Worm (Caenorhabditis elegans) whole organism, L1 larva: ENCODE measurements around the gene fkb-3.

ENCODE experiments used
- C04F5.9 ChIP-seq: sonication (generic microtip); optimal IDR thresholded peaks from 2 replicates; lab custom pipeline; 2016; ENCODE audit warnings: missing genetic modification characterization, missing compliant biosample characterization
- C16A3.4 ChIP-seq: fragments of 150-350 bp; optimal IDR thresholded peaks from 2 replicates; lab custom pipeline; 2014; ENCODE audit warnings: missing biosample characterization, missing genetic modification characterization
- C34B4.2 ChIP-seq: sonication (generic microtip); optimal IDR thresholded peaks from 2 replicates; lab custom pipeline; 2017; ENCODE audit warnings: mild to moderate bottlenecking, missing genetic modification characterization, missing compliant biosample characterization
- F16B12.6 ChIP-seq: fragments of 150-350 bp; optimal IDR thresholded peaks from 2 replicates; lab custom pipeline; 2014; ENCODE audit warnings: missing biosample characterization, missing genetic modification characterization
- aly-2 ChIP-seq: fragments of 150-350 bp; optimal IDR thresholded peaks from 2 replicates; lab custom pipeline; 2014; ENCODE audit warnings: missing biosample characterization, missing genetic modification characterization
- ama-1 ChIP-seq: fragments of 150-350 bp; optimal IDR thresholded peaks from 2 replicates; lab custom pipeline; 2014
- ceh-82 ChIP-seq, 3 experiments: fragments of 150-350 bp in 1 of 3; sonication (generic microtip) in 2 of 3; optimal IDR thresholded peaks; 2 replicates each; lab custom pipeline; 2014 to 2017; ENCODE audit warnings: missing biosample characterization in 3 of 3, missing genetic modification characterization in 3 of 3
- dpl-1 ChIP-seq, 3 experiments: fragments of 150-350 bp in 2 of 3; sonication (generic microtip) in 1 of 3; optimal IDR thresholded peaks; 2 replicates each; lab custom pipeline; 2014 to 2017; ENCODE audit warnings: missing biosample characterization in 3 of 3, missing genetic modification characterization in 3 of 3, missing genetic modification reagents in 3 of 3
- efl-1 ChIP-seq, 4 experiments: fragments of 150-350 bp; optimal IDR thresholded peaks in 3 of 4; peaks in 1 of 4; 1 replicate in 1 of 4; 2 replicates in 3 of 4; lab custom pipeline; 2014; ENCODE audit warnings: missing biosample characterization in 2 of 4, missing genetic modification characterization in 2 of 4, missing genetic modification reagents in 2 of 4
- egl-13 ChIP-seq: sonication (generic microtip); optimal IDR thresholded peaks from 2 replicates; lab custom pipeline; 2016; ENCODE audit warnings: missing genotype, missing genetic modification reagents, missing genetic modification characterization, missing compliant biosample characterization
- elt-2 ChIP-seq: sonication (generic microtip); optimal IDR thresholded peaks from 2 replicates; lab custom pipeline; 2016; ENCODE audit warnings: missing genetic modification characterization, mild to moderate bottlenecking, inconsistent platforms, missing compliant biosample characterization, missing genetic modification reagents
- ets-5 ChIP-seq: fragments of 200-800 bp; sonication (Bioruptor generic); IDR thresholded peaks from 2 replicates; pipeline ENCODE4 v1.3.6; 2022; ENCODE audit warnings: missing genetic modification characterization, missing compliant biosample characterization
- fkh-10 ChIP-seq: sonication (generic microtip); optimal IDR thresholded peaks from 2 replicates; lab custom pipeline; 2017; ENCODE audit warnings: missing biosample characterization, missing genetic modification reagents, missing genetic modification characterization
- fkh-4 ChIP-seq: sonication (generic microtip); optimal IDR thresholded peaks from 2 replicates; lab custom pipeline; 2016; ENCODE audit warnings: missing compliant biosample characterization, missing genetic modification characterization, borderline replicate concordance
- fos-1 ChIP-seq: fragments of 150-350 bp; optimal IDR thresholded peaks from 2 replicates; lab custom pipeline; 2014; ENCODE audit warnings: missing biosample characterization, missing genetic modification characterization
- hlh-4 ChIP-seq: sonication (generic microtip); optimal IDR thresholded peaks from 2 replicates; lab custom pipeline; 2016; ENCODE audit warnings: mild to moderate bottlenecking, missing genetic modification characterization, missing compliant biosample characterization
- isw-1 ChIP-seq: fragments of 200-800 bp; sonication (Bioruptor generic); IDR thresholded peaks from 2 replicates; pipeline ENCODE4 v1.3.6; 2022; ENCODE audit warnings: missing genetic modification characterization, missing compliant biosample characterization
- jun-1 ChIP-seq: fragments of 150-350 bp; optimal IDR thresholded peaks from 2 replicates; lab custom pipeline; 2014; ENCODE audit warnings: missing biosample characterization, missing genetic modification reagents, missing genetic modification characterization
- lin-14 ChIP-seq: fragments of 200-800 bp; sonication (Bioruptor generic); optimal IDR thresholded peaks from 2 replicates; lab custom pipeline; 2018; ENCODE audit warnings: mild to moderate bottlenecking, missing genetic modification characterization, moderate library complexity, missing compliant biosample characterization
- lin-15B ChIP-seq: fragments of 150-350 bp; sonication (generic microtip); optimal IDR thresholded peaks from 3 replicates; lab custom pipeline; 2014; ENCODE audit warnings: missing biosample characterization, missing genetic modification characterization
- lin-35 ChIP-seq, 2 experiments: fragments of 150-350 bp; optimal IDR thresholded peaks; 2 replicates each; lab custom pipeline; 2014; ENCODE audit warnings: missing biosample characterization in 2 of 2, missing genetic modification characterization in 2 of 2, missing genetic modification reagents in 2 of 2
- lin-39 ChIP-seq: fragments of 150-350 bp; optimal IDR thresholded peaks from 2 replicates; lab custom pipeline; 2014; ENCODE audit warnings: missing biosample characterization, missing genetic modification reagents, missing genetic modification characterization
- lir-3 ChIP-seq: sonication (generic microtip); optimal IDR thresholded peaks from 2 replicates; lab custom pipeline; 2016; ENCODE audit warnings: mild to moderate bottlenecking, missing genetic modification characterization, moderate library complexity, missing compliant biosample characterization; ENCODE audit not compliant: poor library complexity
- nhr-11 ChIP-seq: fragments of 150-350 bp; optimal IDR thresholded peaks from 2 replicates; lab custom pipeline; 2014; ENCODE audit warnings: missing biosample characterization, missing genetic modification characterization
- nhr-19 ChIP-seq: fragments of 200-800 bp; sonication (Bioruptor generic); conservative IDR thresholded peaks from 2 replicates; pipeline ENCODE4 v1.3.6; 2022; ENCODE audit warnings: missing genetic modification characterization, missing compliant biosample characterization
- nhr-237 ChIP-seq: fragments of 150-350 bp; optimal IDR thresholded peaks from 2 replicates; lab custom pipeline; 2014; ENCODE audit warnings: missing biosample characterization, missing genetic modification characterization
- nhr-47 ChIP-seq: sonication (generic microtip); optimal IDR thresholded peaks from 2 replicates; lab custom pipeline; 2016; ENCODE audit warnings: mild to moderate bottlenecking, missing genetic modification characterization, moderate library complexity, missing compliant biosample characterization
- nhr-71 ChIP-seq: sonication (generic microtip); optimal IDR thresholded peaks from 2 replicates; lab custom pipeline; 2016; ENCODE audit warnings: mild to moderate bottlenecking, missing genetic modification characterization, moderate library complexity, missing compliant biosample characterization
- nhr-77 ChIP-seq: fragments of 150-350 bp; optimal IDR thresholded peaks from 2 replicates; lab custom pipeline; 2014; ENCODE audit warnings: missing biosample characterization, missing genetic modification characterization
- nhr-85 ChIP-seq: sonication (generic microtip); peaks from one replicate; lab custom pipeline; 2016; ENCODE audit warnings: missing genetic modification characterization, inconsistent platforms, missing compliant biosample characterization
- nhr-90 ChIP-seq: sonication (generic microtip); optimal IDR thresholded peaks from 2 replicates; lab custom pipeline; 2016; ENCODE audit warnings: mild to moderate bottlenecking, missing genetic modification characterization, missing compliant biosample characterization; ENCODE audit not compliant: poor library complexity
- pax-3 ChIP-seq: fragments of 200-800 bp; sonication (Bioruptor generic); optimal IDR thresholded peaks from 2 replicates; lab custom pipeline; 2018; ENCODE audit warnings: mild to moderate bottlenecking, missing genetic modification characterization, moderate library complexity, missing compliant biosample characterization
- rnt-1 ChIP-seq: sonication (generic microtip); optimal IDR thresholded peaks from 2 replicates; lab custom pipeline; 2016; ENCODE audit warnings: mild to moderate bottlenecking, missing genetic modification characterization, moderate library complexity, missing compliant biosample characterization
- snu-23 ChIP-seq: sonication (generic microtip); optimal IDR thresholded peaks from 2 replicates; lab custom pipeline; 2016; ENCODE audit warnings: missing genetic modification characterization, missing compliant biosample characterization
- sox-4 ChIP-seq: sonication (generic microtip); optimal IDR thresholded peaks from 2 replicates; lab custom pipeline; 2016; ENCODE audit warnings: missing genetic modification characterization, missing compliant biosample characterization
- sup-37 ChIP-seq: fragments of 200-800 bp; sonication (Bioruptor generic); optimal IDR thresholded peaks from 2 replicates; lab custom pipeline; 2018; ENCODE audit warnings: mild to moderate bottlenecking, missing genetic modification characterization, missing compliant biosample characterization
- swsn-7 ChIP-seq: sonication (generic microtip); optimal IDR thresholded peaks from 2 replicates; lab custom pipeline; 2016; ENCODE audit warnings: missing genetic modification characterization, missing compliant biosample characterization
- tbx-2 ChIP-seq: sonication (generic microtip); optimal IDR thresholded peaks from 2 replicates; lab custom pipeline; 2016; ENCODE audit warnings: missing genetic modification characterization, missing compliant biosample characterization
- tlp-1 ChIP-seq: fragments of 150-350 bp; optimal IDR thresholded peaks from 2 replicates; lab custom pipeline; 2014; ENCODE audit warnings: missing biosample characterization, missing genetic modification characterization
- unc-130 ChIP-seq: fragments of 150-350 bp; optimal IDR thresholded peaks from 2 replicates; lab custom pipeline; 2017; ENCODE audit warnings: missing biosample characterization, missing genetic modification characterization, inconsistent platforms
- unc-86 ChIP-seq: sonication (generic microtip); optimal IDR thresholded peaks from 2 replicates; lab custom pipeline; 2016; ENCODE audit warnings: missing genetic modification characterization, missing compliant biosample characterization
- unc-98 ChIP-seq: fragments of 200-800 bp; sonication (Bioruptor generic); IDR thresholded peaks from 2 replicates; pipeline ENCODE4 v1.3.6; 2022; ENCODE audit warnings: missing genetic modification characterization, missing compliant biosample characterization
- vab-15 ChIP-seq: sonication (generic microtip); optimal IDR thresholded peaks from 2 replicates; lab custom pipeline; 2017; ENCODE audit warnings: missing genotype, mild to moderate bottlenecking, missing genetic modification characterization, missing compliant biosample characterization
- ztf-11 ChIP-seq, 2 experiments: sonication (generic microtip); optimal IDR thresholded peaks; 2 replicates each; lab custom pipeline; 2016 to 2017; ENCODE audit warnings: missing genetic modification characterization in 2 of 2, missing biosample characterization in 1 of 2, missing compliant biosample characterization in 1 of 2
- ztf-4 ChIP-seq: fragments of 150-350 bp; optimal IDR thresholded peaks from 2 replicates; lab custom pipeline; 2014; ENCODE audit warnings: missing biosample characterization, missing genetic modification characterization

fkb-3 gene

DNA sequence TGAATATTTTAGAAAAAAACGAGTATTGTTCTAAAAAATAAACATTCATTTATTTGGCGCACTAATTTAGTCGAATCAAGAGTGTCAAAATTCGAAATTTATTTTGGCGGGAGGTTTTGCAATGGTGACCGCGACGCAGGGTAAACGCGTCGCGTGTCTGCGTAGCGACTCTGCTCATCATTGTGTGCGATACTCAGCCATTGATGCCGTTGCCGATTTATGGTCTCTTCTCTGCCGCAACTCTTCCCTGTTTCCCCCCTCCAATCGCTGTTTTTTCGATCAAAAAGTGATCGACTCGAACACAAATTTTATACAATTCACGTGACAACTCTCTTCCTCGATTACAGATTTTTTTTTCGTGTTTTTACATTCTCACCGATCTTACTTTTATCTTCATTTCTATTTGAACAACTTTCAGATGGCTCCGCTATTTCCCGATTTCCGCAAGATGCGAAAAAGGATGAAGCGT lies 28.5 kb upstream of the fkb-3 start, which contains the start of gene F09G2.2 (continued):
- TF ChIP-seq fkh-4 (tag; lab: Kevin White, UChicago) (no peak), vab-15 (tag; lab: Kevin White, UChicago) (peak; percentile 34), fkh-10 (GFP tag; lab: Kevin White, UChicago) (peak; percentile 44), unc-98 (GFP tag; lab: Robert Waterston, UW) (peak; percentile 66; the same call in 1 of the 2 replicates), lir-3 (tag; lab: Kevin White, UChicago) (peak; percentile 29), unc-86 (tag; lab: Kevin White, UChicago) (peak; percentile 83), jun-1 (tag; lab: Kevin White, UChicago) (peak; percentile 89), isw-1 (GFP tag; lab: Robert Waterston, UW) (peak; percentile 88), fos-1 (tag; lab: Kevin White, UChicago) (peak; percentile 83), ceh-82 (tag; optimal IDR thresholded peaks at IDR 0.05; lab: Kevin White, UChicago) (peak; percentile 92 to 94 (median 93)), nhr-19 (GFP tag; lab: Robert Waterston, UW) (peak; percentile 94), ztf-11 (tag; optimal IDR thresholded peaks at IDR 0.05; lab: Kevin White, UChicago) (peak in 1 of 2 experiments; percentile 75), lin-15B (tag; lab: Kevin White, UChicago) (peak; percentile 93), elt-2 (tag; lab: Kevin White, UChicago) (peak; percentile 78), nhr-11 (tag; lab: Kevin White, UChicago) (peak; percentile 10), ets-5 (GFP tag; lab: Robert Waterston, UW) (no peak), rnt-1 (peak; percentile 92), hlh-4 (tag; lab: Kevin White, UChicago) (no peak), nhr-237 (peak; percentile 79), nhr-77 (tag; lab: Kevin White, UChicago) (peak; percentile 86), sox-4 (tag; lab: Kevin White, UChicago) (no peak), unc-130 (tag; lab: Kevin White, UChicago) (peak; percentile 94), lin-14 (GFP tag; lab: Kevin White, UChicago) (peak; percentile 91), tlp-1 (no peak), dpl-1 (GFP tag; optimal IDR thresholded peaks at IDR 0.05; lab: Kevin White, UChicago) (peak; percentile 92 to 93 (median 92)), egl-13 (tag; lab: Kevin White, UChicago) (peak; percentile 74), sup-37 (GFP tag; lab: Kevin White, UChicago) (peak; percentile 30), tbx-2 (peak; percentile 91), swsn-7 (tag; lab: Kevin White, UChicago) (peak; percentile 93), C34B4.2 (tag; lab: Kevin White, UChicago) (no peak), lin-39 (tag; lab: Kevin White, UChicago) (peak; percentile 43)

ce11 chrV:7197036-7197435 lies 28.0 kb upstream of the fkb-3 start:
- TF ChIP-seq F16B12.6 (tag; lab: Kevin White, UChicago) (no peak), dpl-1 (GFP tag; optimal IDR thresholded peaks at IDR 0.05; lab: Kevin White, UChicago) (no peak)
- TF ChIP-seq, all 84 proteins: peak for 0

DNA sequence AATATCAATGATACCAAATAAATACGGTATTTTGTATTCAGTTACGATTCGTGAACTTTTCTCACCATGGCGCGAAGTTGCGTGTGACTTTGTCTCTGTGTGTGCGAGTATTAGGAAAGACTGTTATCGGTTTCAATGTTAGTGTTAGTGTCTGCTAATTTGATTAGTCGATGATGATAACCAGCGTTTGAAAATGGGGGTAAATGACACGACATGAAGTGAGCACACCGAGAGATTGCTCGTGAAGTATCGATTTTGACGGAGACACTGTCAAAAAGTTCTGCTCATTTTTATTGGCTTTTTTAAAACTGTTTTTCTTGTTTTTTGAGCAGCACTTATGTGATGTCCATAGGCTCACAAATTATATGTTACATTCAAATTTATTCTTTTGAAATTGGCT lies 26.6 kb upstream of the fkb-3 start:
- peak; percentile 45 for TF ChIP-seq nhr-85
- TF ChIP-seq lin-35 (GFP tag; optimal IDR thresholded peaks at IDR 0.05; lab: Kevin White, UChicago): peak in 1 of 2 experiments; percentile 31
- peak; percentile 2 for TF ChIP-seq pax-3 (tag; lab: Kevin White, UChicago)
- TF ChIP-seq nhr-47: peak; percentile 4
- TF ChIP-seq ama-1: peak; percentile 81
- peak; percentile 13 for TF ChIP-seq nhr-90 (tag; lab: Kevin White, UChicago)
- no peak for TF ChIP-seq ztf-4 (tag; lab: Kevin White, UChicago)
- TF ChIP-seq egl-13 (tag; lab: Kevin White, UChicago): no peak
- no peak for TF ChIP-seq C04F5.9 (tag; lab: Kevin White, UChicago)
- TF ChIP-seq efl-1 (optimal IDR thresholded peaks at IDR 0.05; lab: Kevin White, UChicago): no peak
- TF ChIP-seq efl-1 (GFP tag; optimal IDR thresholded peaks at IDR 0.05 in 1 of 2; lab: Kevin White, UChicago): peak in 1 of 2 experiments; percentile 91
- no peak for TF ChIP-seq C16A3.4 (tag; lab: Kevin White, UChicago)
- peak; percentile 59 for TF ChIP-seq aly-2
- peak; percentile 9 for TF ChIP-seq snu-23 (GFP tag; lab: Kevin White, UChicago)
- no peak for TF ChIP-seq unc-98 (GFP tag; lab: Robert Waterston, UW)
- TF ChIP-seq lir-3 (tag; lab: Kevin White, UChicago): no peak
- peak; percentile 66 for TF ChIP-seq elt-2 (tag; lab: Kevin White, UChicago)
- peak; percentile 1 for TF ChIP-seq nhr-71
